Worm (Caenorhabditis elegans) whole organism, L1 larva: ENCODE data around the gene W06D11.5.

Experiments
- ama-1 ChIP-seq: fragments of 150-350 bp; optimal IDR thresholded peaks from 2 replicates; lab custom pipeline; 2014
- blmp-1 ChIP-seq: fragments of 150-350 bp; optimal IDR thresholded peaks from 2 replicates; lab custom pipeline; 2014; ENCODE audit warnings: missing biosample characterization, missing genetic modification characterization
- efl-3 ChIP-seq: fragments of 200-800 bp; sonication (Bioruptor generic); optimal IDR thresholded peaks from 2 replicates; lab custom pipeline; 2018; ENCODE audit warnings: mild to moderate bottlenecking, missing genetic modification characterization, missing compliant biosample characterization
- elt-3 ChIP-seq, 6 experiments: fragments of 150-350 bp in 1 of 6; sonication (generic microtip); optimal IDR thresholded peaks; 2 replicates each; lab custom pipeline; 2017 to 2018; ENCODE audit warnings: missing biosample characterization in 6 of 6, missing genetic modification characterization in 6 of 6, inconsistent platforms in 1 of 6
- fkh-10 ChIP-seq: sonication (generic microtip); optimal IDR thresholded peaks from 2 replicates; lab custom pipeline; 2017; ENCODE audit warnings: missing biosample characterization, missing genetic modification reagents, missing genetic modification characterization
- mdl-1 ChIP-seq, 2 experiments: fragments of 150-350 bp; optimal IDR thresholded peaks; 2 replicates each; lab custom pipeline; 2014 to 2017; ENCODE audit warnings: missing biosample characterization in 2 of 2, missing genetic modification characterization in 2 of 2, inconsistent platforms in 1 of 2
- snpc-4 ChIP-seq: fragments of 150-350 bp; optimal IDR thresholded peaks from 2 replicates; lab custom pipeline; 2014; ENCODE audit warnings: missing biosample characterization, missing genetic modification characterization
- snu-23 ChIP-seq: sonication (generic microtip); optimal IDR thresholded peaks from 2 replicates; lab custom pipeline; 2016; ENCODE audit warnings: missing genetic modification characterization, missing compliant biosample characterization
- swsn-7 ChIP-seq: sonication (generic microtip); optimal IDR thresholded peaks from 2 replicates; lab custom pipeline; 2016; ENCODE audit warnings: missing genetic modification characterization, missing compliant biosample characterization
- zag-1 ChIP-seq: fragments of 150-350 bp; optimal IDR thresholded peaks from 2 replicates; lab custom pipeline; 2014; ENCODE audit warnings: missing biosample characterization, missing genetic modification characterization

DNA sequence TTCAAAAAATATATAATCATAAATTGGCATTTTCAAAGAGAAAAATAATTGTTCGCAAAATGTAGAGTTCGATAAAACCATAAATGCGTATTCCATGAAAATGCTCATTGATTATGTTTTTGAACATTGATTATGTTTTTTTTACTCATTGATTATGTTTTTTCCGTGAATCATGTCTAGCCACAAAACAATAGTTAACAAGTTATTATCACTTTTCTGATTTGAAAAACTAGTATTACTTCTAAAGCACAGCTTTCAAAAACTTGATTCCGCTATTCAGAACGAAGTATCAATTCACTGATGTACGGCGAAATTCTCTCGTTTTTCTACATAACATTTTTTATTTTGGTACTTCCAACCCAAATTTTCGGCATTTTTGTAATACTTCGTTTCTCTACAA, 35.9 kb downstream of the W06D11.5 start, which contains the start of gene srd-48:
- TF ChIP-seq mdl-1 (tag; optimal IDR thresholded peaks at IDR 0.05; lab: Kevin White, UChicago) (no peak), blmp-1 (tag; lab: Kevin White, UChicago) (no peak), snpc-4 (tag; lab: Kevin White, UChicago) (no peak), elt-3 (tag; optimal IDR thresholded peaks at IDR 0.05; lab: Kevin White, UChicago) (no peak), zag-1 (tag; lab: Kevin White, UChicago) (no peak), ama-1 (lab: Kevin White, UChicago) (no peak), efl-3 (GFP tag; lab: Kevin White, UChicago) (no peak), swsn-7 (no peak), snu-23 (GFP tag; lab: Kevin White, UChicago) (no peak), fkh-10 (no peak)
